Fruit fly (Drosophila melanogaster) whole organism, wandering third instar larva: ENCODE measurements around the gene Ranbp16.

Source experiments
- HLH106 ChIP-seq: fragments of 200-800 bp; optimal IDR thresholded peaks from 3 replicates; lab custom pipeline; 2019; ENCODE audit warnings: missing biosample characterization, mild to moderate bottlenecking, missing genetic modification characterization, moderate library complexity
- Hr78 ChIP-seq: fragments of >200 bp; optimal IDR thresholded peaks from 2 replicates; lab custom pipeline; 2017; ENCODE audit warnings: missing biosample characterization, missing genetic modification characterization
- Jra ChIP-seq: sonication (Bioruptor generic); optimal IDR thresholded peaks from 2 replicates; lab custom pipeline; 2016; ENCODE audit warnings: missing biosample characterization, missing genetic modification characterization
- Mio ChIP-seq: sonication (Bioruptor generic); optimal IDR thresholded peaks from 2 replicates; lab custom pipeline; 2016; ENCODE audit warnings: missing biosample characterization, missing genetic modification characterization
- OdsH ChIP-seq: fragments of 200-800 bp; sonication (Bioruptor generic); optimal IDR thresholded peaks from 2 replicates; lab custom pipeline; 2016; ENCODE audit warnings: missing biosample characterization, mild to moderate bottlenecking, missing genetic modification characterization
- Rel ChIP-seq, 2 experiments: fragments of 200-800 bp; sonication (Bioruptor generic) in 1 of 2; optimal IDR thresholded peaks; 2 replicates in 1 of 2; 3 replicates in 1 of 2; lab custom pipeline; 2016 to 2019; ENCODE audit warnings: mild to moderate bottlenecking in 2 of 2, missing biosample characterization in 2 of 2, missing genetic modification characterization in 2 of 2, moderate library complexity in 1 of 2
- br ChIP-seq: fragments of 200-800 bp; sonication (Bioruptor generic); optimal IDR thresholded peaks from 2 replicates; lab custom pipeline; 2016; ENCODE audit warnings: missing biosample characterization, missing genetic modification characterization
- dl ChIP-seq, 2 experiments: fragments of 175-275, 200-275 bp in 1 of 2; fragments of 200-275 bp in 1 of 2; sonication (Bioruptor generic); optimal IDR thresholded peaks; lab custom pipeline; 2018; ENCODE audit warnings: mild to moderate bottlenecking in 2 of 2, missing biosample characterization in 2 of 2, missing genetic modification characterization in 2 of 2, moderate library complexity in 2 of 2; ENCODE audit not compliant: partially characterized antibody in 2 of 2, insufficient read depth in 1 of 2
- fru ChIP-seq: fragments of 200-800 bp; sonication (Bioruptor generic); optimal IDR thresholded peaks from 3 replicates; lab custom pipeline; 2016; ENCODE audit warnings: missing biosample characterization, mild to moderate bottlenecking, missing genetic modification characterization
- jim ChIP-seq: fragments of 175-275, 200-325 bp; sonication (Bioruptor generic); optimal IDR thresholded peaks from 2 replicates; lab custom pipeline; 2016; ENCODE audit warnings: missing biosample characterization, mild to moderate bottlenecking, missing genetic modification characterization
- pan ChIP-seq: fragments of >200 bp; optimal IDR thresholded peaks from 2 replicates; lab custom pipeline; 2017
- psq ChIP-seq: fragments of 200-800 bp; sonication (Bioruptor generic); optimal IDR thresholded peaks from 3 replicates; lab custom pipeline; 2017; ENCODE audit warnings: missing biosample characterization, mild to moderate bottlenecking, missing genetic modification characterization, moderate library complexity
- sv ChIP-seq: fragments of 200-800 bp; sonication (Bioruptor generic); optimal IDR thresholded peaks from 3 replicates; lab custom pipeline; 2016; ENCODE audit warnings: missing biosample characterization, missing genetic modification characterization
- usp ChIP-seq: fragments of >200 bp; optimal IDR thresholded peaks from 2 replicates; lab custom pipeline; 2017; ENCODE audit warnings: missing biosample characterization, missing genetic modification characterization

DNA sequence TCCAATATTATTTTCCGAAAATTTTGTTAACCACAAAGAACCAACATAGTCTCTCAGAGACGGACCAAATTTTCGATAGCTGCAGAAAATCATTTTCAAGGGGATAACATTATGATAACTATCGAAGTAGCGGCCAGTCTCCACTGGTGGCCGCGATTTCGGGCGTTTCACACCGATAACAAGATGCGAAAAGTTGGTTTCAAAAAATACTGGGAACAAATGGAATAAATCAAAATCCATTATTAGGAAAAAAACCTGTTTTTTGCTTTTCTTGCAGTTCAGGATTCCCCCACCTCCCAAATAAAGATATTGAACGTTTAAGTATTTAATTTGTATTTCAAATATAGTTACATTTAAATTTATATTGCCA, 46.4 kb downstream of the Ranbp16 start, which contains the start of gene tay:
- TF ChIP-seq sv (no peak), OdsH (GFP tag; lab: Kevin White, UChicago) (no peak), psq (GFP tag; lab: Kevin White, UChicago) (no peak), Hr78 (no peak), br (no peak), Jra (no peak), usp (no peak), Mio (GFP tag; lab: Kevin White, UChicago) (no peak), fru (GFP tag; lab: Kevin White, UChicago) (no peak), Rel (GFP tag; optimal IDR thresholded peaks at IDR 0.05; lab: Kevin White, UChicago) (no peak), Rel (tag; optimal IDR thresholded peaks at IDR 0.05; lab: Kevin White, UChicago) (peak; percentile 44), pan (lab: Kevin White, UChicago) (no peak), HLH106 (tag; lab: Kevin White, UChicago) (no peak), jim (GFP tag; lab: Kevin White, UChicago) (no peak), dl (GFP tag; optimal IDR thresholded peaks at IDR 0.05; lab: Kevin White, UChicago; ENCODE audit: insufficient read depth in 1 of 2, partially characterized antibody in 2 of 2) (no peak)
